Worm (Caenorhabditis elegans) whole organism, late embryonic: ENCODE measurements around the gene sre-1.
A peak's percentile ranks its signal among the peaks of the same experiment; 100 is the strongest.

Experiments used
- K02D7.2 ChIP-seq: sonication (generic microtip); optimal IDR thresholded peaks from 2 replicates; lab custom pipeline; 2017; ENCODE audit warnings: mild to moderate bottlenecking, missing genetic modification characterization, missing compliant biosample characterization
- ama-1 ChIP-seq: fragments of 150-350 bp; optimal IDR thresholded peaks from 2 replicates; lab custom pipeline; 2014
- ceh-2 ChIP-seq: sonication (generic microtip); optimal IDR thresholded peaks from 2 replicates; lab custom pipeline; 2016; ENCODE audit warnings: missing genotype, missing genetic modification characterization, missing compliant biosample characterization
- ceh-24 ChIP-seq: sonication (generic microtip); optimal IDR thresholded peaks from 2 replicates; lab custom pipeline; 2016; ENCODE audit warnings: mild to moderate bottlenecking, missing genetic modification characterization, missing compliant biosample characterization
- che-1 ChIP-seq: sonication (generic microtip); optimal IDR thresholded peaks from 2 replicates; lab custom pipeline; 2016; ENCODE audit warnings: mild to moderate bottlenecking, missing genetic modification characterization, missing compliant biosample characterization
- dve-1 ChIP-seq: sonication (generic microtip); optimal IDR thresholded peaks from 2 replicates; lab custom pipeline; 2017; ENCODE audit warnings: antibody characterized with exemption, mild to moderate bottlenecking, missing genetic modification characterization, missing compliant biosample characterization
- hlh-15 ChIP-seq: sonication (generic microtip); optimal IDR thresholded peaks from 2 replicates; lab custom pipeline; 2016; ENCODE audit warnings: missing genetic modification characterization, missing compliant biosample characterization
- hlh-30 ChIP-seq: sonication (generic microtip); optimal IDR thresholded peaks from 2 replicates; lab custom pipeline; 2017; ENCODE audit warnings: antibody characterized with exemption, missing genetic modification characterization, missing compliant biosample characterization; ENCODE audit not compliant: insufficient read depth
- lim-6 ChIP-seq: sonication (generic microtip); optimal IDR thresholded peaks from 2 replicates; lab custom pipeline; 2016; ENCODE audit warnings: missing genetic modification characterization, missing compliant biosample characterization
- nhr-11 ChIP-seq: fragments of 150-350 bp; optimal IDR thresholded peaks from 2 replicates; lab custom pipeline; 2014; ENCODE audit warnings: missing biosample characterization, missing genetic modification characterization
- pqm-1 ChIP-seq: sonication (generic microtip); optimal IDR thresholded peaks from 2 replicates; lab custom pipeline; 2016; ENCODE audit warnings: missing genetic modification characterization, missing compliant biosample characterization
- rnt-1 ChIP-seq: sonication (generic microtip); optimal IDR thresholded peaks from 2 replicates; lab custom pipeline; 2016; ENCODE audit warnings: missing genetic modification characterization, missing compliant biosample characterization
- unc-86 ChIP-seq: sonication (generic microtip); optimal IDR thresholded peaks from 2 replicates; lab custom pipeline; 2016; ENCODE audit warnings: missing genetic modification characterization, missing compliant biosample characterization

DNA sequence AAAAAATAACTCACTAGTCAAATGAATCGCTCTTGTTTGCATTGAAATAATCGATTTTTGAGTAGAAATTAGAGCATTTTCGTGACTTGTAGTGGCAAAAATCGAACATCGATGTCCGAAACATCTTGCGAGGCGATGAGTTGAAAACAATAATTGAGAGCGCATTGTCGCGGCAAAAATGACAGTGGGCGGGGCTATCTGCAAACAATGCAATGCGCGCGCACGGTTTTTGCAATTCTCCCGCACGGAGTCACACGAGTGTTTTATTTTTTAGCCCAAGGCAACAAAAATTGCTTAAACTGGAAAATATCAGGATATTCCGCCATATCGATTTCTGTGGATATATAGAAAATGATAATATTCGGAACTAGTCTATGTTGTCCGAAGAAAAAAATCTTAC, 964 bp upstream of the sre-1 start, which contains the start of gene B0495.9:
- TF ChIP-seq nhr-11 (tag; lab: Kevin White, UChicago) (peak; percentile 14), K02D7.2 (tag; lab: Kevin White, UChicago) (peak; percentile 81), rnt-1 (tag; lab: Kevin White, UChicago) (peak; percentile 86), lim-6 (tag; lab: Kevin White, UChicago) (peak; percentile 61), ceh-24 (peak; percentile 68), ama-1 (lab: Kevin White, UChicago) (no peak), hlh-30 (tag; lab: Kevin White, UChicago) (peak; percentile 42), unc-86 (tag; lab: Kevin White, UChicago) (peak; percentile 92), che-1 (tag; lab: Kevin White, UChicago) (peak; percentile 85), pqm-1 (tag; lab: Kevin White, UChicago) (peak; percentile 31), dve-1 (tag; lab: Kevin White, UChicago) (peak; percentile 13), ceh-2 (tag; lab: Kevin White, UChicago) (peak; percentile 87), hlh-15 (peak; percentile 90)
